Worm (Caenorhabditis elegans) whole organism, L1 larva: ENCODE data around the gene ttr-8.

Experiments
- ceh-90 ChIP-seq: sonication (generic microtip); optimal IDR thresholded peaks from 2 replicates; lab custom pipeline; 2016; ENCODE audit warnings: missing genetic modification characterization, missing compliant biosample characterization
- nhr-12 ChIP-seq: sonication (generic microtip); optimal IDR thresholded peaks from 2 replicates; lab custom pipeline; 2017; ENCODE audit warnings: missing biosample characterization, missing genetic modification characterization
- pax-3 ChIP-seq: fragments of 200-800 bp; sonication (Bioruptor generic); optimal IDR thresholded peaks from 2 replicates; lab custom pipeline; 2018; ENCODE audit warnings: mild to moderate bottlenecking, missing genetic modification characterization, moderate library complexity, missing compliant biosample characterization
- unc-130 ChIP-seq: fragments of 150-350 bp; optimal IDR thresholded peaks from 2 replicates; lab custom pipeline; 2017; ENCODE audit warnings: missing biosample characterization, missing genetic modification characterization, inconsistent platforms

DNA sequence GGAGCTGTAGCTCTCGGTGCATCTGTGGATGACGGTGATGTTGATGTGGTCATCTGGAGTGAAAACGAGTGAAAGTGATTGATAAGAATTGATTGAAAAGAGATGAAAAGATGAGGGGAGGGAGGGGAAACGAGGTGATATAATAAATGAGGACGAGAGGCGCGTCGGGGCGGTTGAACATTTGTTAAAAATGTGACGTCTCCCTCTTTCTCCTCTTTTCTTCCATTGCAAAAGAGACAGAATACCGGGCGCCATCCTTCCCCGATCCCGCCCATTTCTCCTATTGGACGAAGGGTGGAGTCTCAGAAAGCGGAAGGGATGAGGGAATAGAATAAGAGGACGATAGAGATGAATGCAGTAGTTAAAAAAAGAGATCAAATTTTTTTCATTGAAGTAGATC lies 30.5 kb downstream of the ttr-8 start:
- TF ChIP-seq pax-3 (tag; lab: Kevin White, UChicago) (no peak), unc-130 (no peak), ceh-90 (tag; lab: Kevin White, UChicago) (no peak), nhr-12 (tag; lab: Kevin White, UChicago) (no peak)
